Fruit fly (Drosophila melanogaster) whole organism, prepupa: ENCODE results near the gene CG34171.

ENCODE experiments used
- Blimp-1 ChIP-seq: fragments of 200-800 bp; sonication (Bioruptor generic); optimal IDR thresholded peaks from 3 replicates; lab custom pipeline; 2017; ENCODE audit warnings: missing biosample characterization, missing genetic modification characterization, mild to moderate bottlenecking, moderate library complexity, missing genetic modification reagents
- CG10631 ChIP-seq: fragments of 200-800 bp; sonication (Bioruptor generic); optimal IDR thresholded peaks from 2 replicates; lab custom pipeline; 2016; ENCODE audit warnings: missing biosample characterization, missing genetic modification characterization
- CG10669 ChIP-seq: fragments of 200-800 bp; sonication (Bioruptor generic); optimal IDR thresholded peaks from 3 replicates; lab custom pipeline; 2018; ENCODE audit warnings: missing biosample characterization, mild to moderate bottlenecking, missing genetic modification characterization, moderate library complexity
- CG11762 ChIP-seq: fragments of 200-800 bp; sonication (Bioruptor generic); optimal IDR thresholded peaks from 3 replicates; lab custom pipeline; 2016; ENCODE audit warnings: missing biosample characterization, missing genetic modification characterization; ENCODE audit not compliant: insufficient read depth
- CG11902 ChIP-seq: fragments of 200-800 bp; sonication (Bioruptor generic); optimal IDR thresholded peaks from 3 replicates; lab custom pipeline; 2016; ENCODE audit warnings: missing biosample characterization, missing genetic modification characterization
- CG15336 ChIP-seq: fragments of 200-800 bp; sonication (Bioruptor generic); IDR thresholded peaks from 2 replicates; pipeline ENCODE4 v1.3.6; 2022; ENCODE audit warnings: missing biosample characterization, missing genetic modification characterization
- CG1621 ChIP-seq: fragments of 200-800 bp; sonication (Bioruptor generic); optimal IDR thresholded peaks from 3 replicates; lab custom pipeline; 2018; ENCODE audit warnings: missing biosample characterization, mild to moderate bottlenecking, missing genetic modification characterization
- CG16779 ChIP-seq: fragments of 200-800 bp; sonication (Bioruptor generic); optimal IDR thresholded peaks from 3 replicates; lab custom pipeline; 2017; ENCODE audit warnings: missing biosample characterization, mild to moderate bottlenecking, missing genetic modification characterization
- CG3032 ChIP-seq: fragments of 200-800 bp; optimal IDR thresholded peaks from 2 replicates; lab custom pipeline; 2019; ENCODE audit warnings: missing biosample characterization, mild to moderate bottlenecking, missing genetic modification characterization, moderate library complexity
- CG31627 ChIP-seq: fragments of 200-800 bp; sonication (Bioruptor generic); optimal IDR thresholded peaks from 3 replicates; lab custom pipeline; 2016; ENCODE audit warnings: missing biosample characterization, missing genetic modification characterization
- CG3919 ChIP-seq: fragments of 200-800 bp; sonication (Bioruptor generic); optimal IDR thresholded peaks from 3 replicates; lab custom pipeline; 2016; ENCODE audit warnings: missing biosample characterization, missing genetic modification characterization
- CG4318 ChIP-seq: fragments of 200-800 bp; sonication (Bioruptor generic); optimal IDR thresholded peaks from 3 replicates; lab custom pipeline; 2017; ENCODE audit warnings: missing biosample characterization, mild to moderate bottlenecking, missing genetic modification characterization
- CG6163 ChIP-seq: fragments of 200-800 bp; sonication (Bioruptor generic); IDR thresholded peaks from 3 replicates; pipeline ENCODE4 v1.3.6; 2022; ENCODE audit warnings: missing biosample characterization, missing genetic modification characterization
- CG6276 ChIP-seq: fragments of 200-800 bp; sonication (Bioruptor generic); optimal IDR thresholded peaks from 2 replicates; lab custom pipeline; 2017; ENCODE audit warnings: missing biosample characterization, mild to moderate bottlenecking, missing genetic modification characterization
- CG6792 ChIP-seq: fragments of 200-800 bp; sonication (Bioruptor generic); optimal IDR thresholded peaks from 3 replicates; lab custom pipeline; 2016; ENCODE audit warnings: missing biosample characterization, missing genetic modification characterization
- CG6808 ChIP-seq: fragments of 200-800 bp; sonication (Bioruptor generic); optimal IDR thresholded peaks from 3 replicates; lab custom pipeline; 2017; ENCODE audit warnings: missing biosample characterization, missing genetic modification characterization, mild to moderate bottlenecking, moderate library complexity, missing genetic modification reagents
- CG7368 ChIP-seq: fragments of 200-800 bp; sonication (Bioruptor generic); optimal IDR thresholded peaks from 3 replicates; lab custom pipeline; 2016; ENCODE audit warnings: missing biosample characterization, missing genetic modification characterization
- CG8119 ChIP-seq: fragments of 200-800 bp; sonication (Bioruptor generic); IDR thresholded peaks from 3 replicates; pipeline ENCODE4 v1.3.6; 2022; ENCODE audit warnings: missing biosample characterization, missing genetic modification characterization
- CG8632 ChIP-seq: fragments of 200-800 bp; sonication (Bioruptor generic); optimal IDR thresholded peaks from 3 replicates; lab custom pipeline; 2016; ENCODE audit warnings: missing biosample characterization, missing genetic modification characterization
- CG9139 ChIP-seq: fragments of 200-800 bp; sonication (Bioruptor generic); optimal IDR thresholded peaks from 3 replicates; lab custom pipeline; 2017; ENCODE audit warnings: missing biosample characterization, mild to moderate bottlenecking, missing genetic modification characterization
- Eip75B ChIP-seq: fragments of 200-800 bp; sonication (Bioruptor generic); optimal IDR thresholded peaks from 3 replicates; lab custom pipeline; 2016; ENCODE audit warnings: missing biosample characterization, missing genetic modification characterization
- Eip78C ChIP-seq: fragments of 200-800 bp; sonication (Bioruptor generic); peaks from one replicate; lab custom pipeline; 2016; ENCODE audit warnings: missing biosample characterization, missing genetic modification characterization
- Eip93F ChIP-seq: fragments of 200-800 bp; sonication (Bioruptor generic); optimal IDR thresholded peaks from 2 replicates; lab custom pipeline; 2016; ENCODE audit warnings: missing biosample characterization, mild to moderate bottlenecking, missing genetic modification characterization
- Ets96B ChIP-seq: fragments of 200-800 bp; optimal IDR thresholded peaks from 2 replicates; lab custom pipeline; 2019; ENCODE audit warnings: missing biosample characterization, mild to moderate bottlenecking, missing genetic modification characterization, moderate library complexity
- Gug ChIP-seq: fragments of 200-800 bp; sonication (Bioruptor generic); IDR thresholded peaks from 2 replicates; pipeline ENCODE4 v1.3.6; 2022; ENCODE audit warnings: missing biosample characterization, missing genetic modification characterization
- Hr38 ChIP-seq: sonication (Bioruptor generic); optimal IDR thresholded peaks from 2 replicates; lab custom pipeline; 2016; ENCODE audit warnings: missing biosample characterization, missing genetic modification characterization
- Hr39 ChIP-seq: fragments of 200-800 bp; sonication (Bioruptor generic); optimal IDR thresholded peaks from 2 replicates; lab custom pipeline; 2016; ENCODE audit warnings: missing biosample characterization, missing genetic modification characterization
- Hr4 ChIP-seq: fragments of 200-800 bp; sonication (Bioruptor generic); optimal IDR thresholded peaks from 3 replicates; lab custom pipeline; 2016; ENCODE audit warnings: missing biosample characterization, missing genetic modification characterization
- Lpt ChIP-seq: fragments of 200-800 bp; sonication (Bioruptor generic); optimal IDR thresholded peaks from 3 replicates; lab custom pipeline; 2016; ENCODE audit warnings: missing biosample characterization, missing genetic modification characterization
- Met ChIP-seq: fragments of 200-800 bp; sonication (Bioruptor generic); optimal IDR thresholded peaks from 3 replicates; lab custom pipeline; 2016; ENCODE audit warnings: missing biosample characterization, missing genetic modification characterization
- OdsH ChIP-seq: fragments of 200-800 bp; sonication (Bioruptor generic); optimal IDR thresholded peaks from 3 replicates; lab custom pipeline; 2016; ENCODE audit warnings: missing biosample characterization, missing genetic modification characterization
- Smox ChIP-seq: fragments of 200-800 bp; sonication (Bioruptor generic); optimal IDR thresholded peaks from 3 replicates; lab custom pipeline; 2016; ENCODE audit warnings: missing biosample characterization, missing genetic modification characterization
- Sox14 ChIP-seq: fragments of 200-800 bp; sonication (Bioruptor generic); optimal IDR thresholded peaks from 3 replicates; lab custom pipeline; 2016; ENCODE audit warnings: missing biosample characterization, missing genetic modification characterization
- Sox15 ChIP-seq: fragments of 200-800 bp; sonication (Bioruptor generic); optimal IDR thresholded peaks from 3 replicates; lab custom pipeline; 2016; ENCODE audit warnings: missing biosample characterization, missing genetic modification characterization
- dac ChIP-seq: fragments of 200-800 bp; sonication (Bioruptor generic); optimal IDR thresholded peaks from 2 replicates; lab custom pipeline; 2017; ENCODE audit warnings: missing biosample characterization, mild to moderate bottlenecking, missing genetic modification characterization
- dsx ChIP-seq: fragments of 200-800 bp; optimal IDR thresholded peaks from 3 replicates; lab custom pipeline; 2019; ENCODE audit warnings: missing biosample characterization, mild to moderate bottlenecking, missing genetic modification characterization, moderate library complexity; ENCODE audit not compliant: poor library complexity, severe bottlenecking
- esn ChIP-seq: fragments of 200-800 bp; sonication (Bioruptor generic); optimal IDR thresholded peaks from 2 replicates; lab custom pipeline; 2016; ENCODE audit warnings: missing biosample characterization, mild to moderate bottlenecking, missing genetic modification characterization, moderate library complexity
- fd85E ChIP-seq: fragments of 200-800 bp; sonication (Bioruptor generic); optimal IDR thresholded peaks from 3 replicates; lab custom pipeline; 2016; ENCODE audit warnings: missing biosample characterization, missing genetic modification characterization
- fkh ChIP-seq: fragments of 200-800 bp; sonication (Bioruptor generic); optimal IDR thresholded peaks from 3 replicates; lab custom pipeline; 2017; ENCODE audit warnings: missing biosample characterization, mild to moderate bottlenecking, missing genetic modification characterization, moderate library complexity
- net ChIP-seq: fragments of 200-800 bp; sonication (Bioruptor generic); optimal IDR thresholded peaks from 3 replicates; lab custom pipeline; 2016; ENCODE audit warnings: missing biosample characterization, missing genetic modification characterization
- pdm3 ChIP-seq: fragments of 200-800 bp; sonication (Bioruptor generic); optimal IDR thresholded peaks from 3 replicates; lab custom pipeline; 2016; ENCODE audit warnings: missing biosample characterization, missing genetic modification characterization
- salr ChIP-seq, 2 experiments: fragments of 200-800 bp; sonication (Bioruptor generic); optimal IDR thresholded peaks; 3 replicates each; lab custom pipeline; 2016 to 2018; ENCODE audit warnings: missing biosample characterization in 2 of 2, missing genetic modification characterization in 2 of 2, mild to moderate bottlenecking in 1 of 2
- ss ChIP-seq, 2 experiments: fragments of 200-800 bp; sonication (Bioruptor generic); optimal IDR thresholded peaks; 2 replicates in 1 of 2; 3 replicates in 1 of 2; lab custom pipeline; 2017 to 2018; ENCODE audit warnings: mild to moderate bottlenecking in 2 of 2, missing biosample characterization in 2 of 2, missing genetic modification characterization in 2 of 2, moderate library complexity in 1 of 2
- svp ChIP-seq: fragments of 200-800 bp; sonication (Bioruptor generic); peaks from one replicate; lab custom pipeline; 2016; ENCODE audit warnings: missing biosample characterization, missing genetic modification characterization
- topi ChIP-seq: fragments of 200-800 bp; sonication (Bioruptor generic); optimal IDR thresholded peaks from 3 replicates; lab custom pipeline; 2016; ENCODE audit warnings: missing biosample characterization, missing genetic modification characterization
- vri ChIP-seq: fragments of 200-800 bp; sonication (Bioruptor generic); optimal IDR thresholded peaks from 3 replicates; lab custom pipeline; 2016; ENCODE audit warnings: missing biosample characterization, mild to moderate bottlenecking, missing genetic modification characterization

Gene CG34171

dm6 chr2L:18340921-18341320 lies 37.5 kb upstream of the CG34171 start (continued):
- peak; percentile 74 for TF ChIP-seq Eip75B
- peak; percentile 67 for TF ChIP-seq Met
- peak in 1 of 2 experiments; percentile 7 for TF ChIP-seq ss (GFP tag; optimal IDR thresholded peaks at IDR 0.05; lab: Kevin White, UChicago)
- TF ChIP-seq CG11762 (GFP tag; lab: Kevin White, UChicago) = peak; percentile 56
- peak; percentile 11 for TF ChIP-seq topi (GFP tag; lab: Kevin White, UChicago)
- no peak for TF ChIP-seq Sox15 (GFP tag; lab: Kevin White, UChicago)
- peak; percentile 87 for TF ChIP-seq pdm3 (GFP tag; lab: Kevin White, UChicago)
- TF ChIP-seq Ets96B (tag; lab: Kevin White, UChicago) = peak; percentile 55
- peak in 1 of 2 experiments; percentile 52 for TF ChIP-seq salr (GFP tag; optimal IDR thresholded peaks at IDR 0.05; lab: Kevin White, UChicago)
- peak; percentile 45 for TF ChIP-seq CG1621 (tag; lab: Kevin White, UChicago)
- TF ChIP-seq CG8632 (GFP tag; lab: Kevin White, UChicago) = peak; percentile 63
- TF ChIP-seq CG6792 (GFP tag; lab: Kevin White, UChicago) = peak; percentile 73
- TF ChIP-seq fkh (GFP tag; lab: Kevin White, UChicago) = no peak
- TF ChIP-seq CG8119 (GFP tag; lab: Robert Waterston, UW) = peak; percentile 92
- peak; percentile 91 for TF ChIP-seq Eip78C (GFP tag; lab: Kevin White, UChicago)
- peak; percentile 82 for TF ChIP-seq Lpt (GFP tag; lab: Kevin White, UChicago)
- peak; percentile 55 for TF ChIP-seq CG10631 (GFP tag; lab: Kevin White, UChicago)
- peak; percentile 58 for TF ChIP-seq CG16779 (tag; lab: Kevin White, UChicago)
- peak; percentile 23 for TF ChIP-seq Hr38 (GFP tag; lab: Kevin White, UChicago)
- no peak for TF ChIP-seq svp (GFP tag; lab: Kevin White, UChicago)
- peak; percentile 73 for TF ChIP-seq CG4318 (GFP tag; lab: Kevin White, UChicago)
- peak; percentile 58 for TF ChIP-seq CG3032 (tag; lab: Kevin White, UChicago)
- TF ChIP-seq CG6276 = peak; percentile 82
- peak; percentile 48 for TF ChIP-seq CG11902
- TF ChIP-seq Hr4 (GFP tag; lab: Kevin White, UChicago) = peak; percentile 93
- TF ChIP-seq dsx = peak; percentile 21
- TF ChIP-seq OdsH = peak; percentile 83
- TF ChIP-seq net = peak; percentile 71
- TF ChIP-seq CG15336 (GFP tag; lab: Robert Waterston, UW) = peak; percentile 93
- TF ChIP-seq Blimp-1 (GFP tag; lab: Kevin White, UChicago) = no peak
- no peak for TF ChIP-seq CG9139
- peak; percentile 51 for TF ChIP-seq esn
- peak; percentile 69 for TF ChIP-seq CG3919 (GFP tag; lab: Kevin White, UChicago)
- TF ChIP-seq Gug (GFP tag; lab: Robert Waterston, UW) = peak; percentile 81
- TF ChIP-seq CG6163 (GFP tag; lab: Robert Waterston, UW) = peak; percentile 90
- no peak for TF ChIP-seq Eip93F (GFP tag; lab: Kevin White, UChicago)
- TF ChIP-seq CG31627 (GFP tag; lab: Kevin White, UChicago) = peak; percentile 52

dm6 chr2L:18344343-18344742 lies 34.0 kb upstream of the CG34171 start:
- peak; percentile 40 for TF ChIP-seq Lpt (GFP tag; lab: Kevin White, UChicago)
- TF ChIP-seq CG3919 (GFP tag; lab: Kevin White, UChicago) = peak; percentile 69
- peak; percentile 27 for TF ChIP-seq CG6808 (GFP tag; lab: Kevin White, UChicago)
- TF ChIP-seq CG31627 (GFP tag; lab: Kevin White, UChicago) = no peak
- TF ChIP-seq Ets96B (tag; lab: Kevin White, UChicago) = peak; percentile 60
- peak; percentile 66 for TF ChIP-seq pdm3 (GFP tag; lab: Kevin White, UChicago)
- peak; percentile 34 for TF ChIP-seq dac
- TF ChIP-seq ss (GFP tag; optimal IDR thresholded peaks at IDR 0.05; lab: Kevin White, UChicago) = peak; percentile 35 to 62
- TF ChIP-seq CG8119 (GFP tag; lab: Robert Waterston, UW) = peak; percentile 79
- peak; percentile 47 for TF ChIP-seq svp (GFP tag; lab: Kevin White, UChicago)
- TF ChIP-seq CG1621 (tag; lab: Kevin White, UChicago) = peak; percentile 44
- peak; percentile 54 for TF ChIP-seq CG6276
- TF ChIP-seq salr (GFP tag; optimal IDR thresholded peaks at IDR 0.05; lab: Kevin White, UChicago) = peak; percentile 40 to 63
- no peak for TF ChIP-seq Hr38 (GFP tag; lab: Kevin White, UChicago)
- TF ChIP-seq fd85E (GFP tag; lab: Kevin White, UChicago) = no peak
- peak; percentile 60 for TF ChIP-seq Sox14 (GFP tag; lab: Kevin White, UChicago)
- no peak for TF ChIP-seq CG16779 (tag; lab: Kevin White, UChicago)
- TF ChIP-seq CG8632 (GFP tag; lab: Kevin White, UChicago) = peak; percentile 15
- TF ChIP-seq Eip78C (GFP tag; lab: Kevin White, UChicago) = peak; percentile 77
- no peak for TF ChIP-seq CG9139
- peak; percentile 44 for TF ChIP-seq CG10669 (GFP tag; lab: Kevin White, UChicago)
- TF ChIP-seq vri (GFP tag; lab: Kevin White, UChicago) = no peak
- TF ChIP-seq fkh (GFP tag; lab: Kevin White, UChicago) = no peak
- TF ChIP-seq Met = peak; percentile 42
- peak; percentile 8 for TF ChIP-seq Smox
- no peak for TF ChIP-seq Eip93F (GFP tag; lab: Kevin White, UChicago)
- TF ChIP-seq CG10631 (GFP tag; lab: Kevin White, UChicago) = peak; percentile 55
- TF ChIP-seq CG6792 (GFP tag; lab: Kevin White, UChicago) = peak; percentile 13
- TF ChIP-seq CG7368 (GFP tag; lab: Kevin White, UChicago) = peak; percentile 45
- TF ChIP-seq Hr39 = peak; percentile 21
- TF ChIP-seq OdsH = peak; percentile 61
- peak; percentile 44 for TF ChIP-seq CG4318 (GFP tag; lab: Kevin White, UChicago)
